Worm (Caenorhabditis elegans) whole organism, L2 larva: Measurements from ENCODE around the gene F33G12.6.

Experiments
- ama-1 ChIP-seq: fragments of 150-350 bp; optimal IDR thresholded peaks from 2 replicates; lab custom pipeline; 2018; ENCODE audit warnings: inconsistent platforms
- ceh-16 ChIP-seq: fragments of 150-350 bp; optimal IDR thresholded peaks from 2 replicates; lab custom pipeline; 2014; ENCODE audit warnings: missing biosample characterization, missing genetic modification characterization
- ceh-82 ChIP-seq: fragments of 150-350 bp; optimal IDR thresholded peaks from 2 replicates; lab custom pipeline; 2014; ENCODE audit warnings: missing biosample characterization, missing genetic modification characterization
- egl-27 ChIP-seq: sonication (generic microtip); optimal IDR thresholded peaks from 3 replicates; lab custom pipeline; 2017; ENCODE audit warnings: missing biosample characterization, missing genetic modification reagents, missing genetic modification characterization
- lin-13 ChIP-seq: fragments of 150-350 bp; optimal IDR thresholded peaks from 2 replicates; lab custom pipeline; 2014; ENCODE audit warnings: missing biosample characterization, missing genetic modification reagents, missing genetic modification characterization
- nhr-12 ChIP-seq: fragments of 150-350 bp; optimal IDR thresholded peaks from 2 replicates; lab custom pipeline; 2014; ENCODE audit warnings: missing biosample characterization, missing genetic modification characterization
- nhr-25 ChIP-seq: fragments of 150-350 bp; sonication (generic microtip); optimal IDR thresholded peaks from 3 replicates; lab custom pipeline; 2014; ENCODE audit warnings: missing biosample characterization, missing genetic modification characterization
- nhr-77 ChIP-seq: fragments of 150-350 bp; optimal IDR thresholded peaks from 2 replicates; lab custom pipeline; 2014; ENCODE audit warnings: missing biosample characterization, missing genetic modification characterization
- zag-1 ChIP-seq: fragments of 150-350 bp; optimal IDR thresholded peaks from 2 replicates; lab custom pipeline; 2014; ENCODE audit warnings: missing biosample characterization, missing genetic modification characterization

DNA sequence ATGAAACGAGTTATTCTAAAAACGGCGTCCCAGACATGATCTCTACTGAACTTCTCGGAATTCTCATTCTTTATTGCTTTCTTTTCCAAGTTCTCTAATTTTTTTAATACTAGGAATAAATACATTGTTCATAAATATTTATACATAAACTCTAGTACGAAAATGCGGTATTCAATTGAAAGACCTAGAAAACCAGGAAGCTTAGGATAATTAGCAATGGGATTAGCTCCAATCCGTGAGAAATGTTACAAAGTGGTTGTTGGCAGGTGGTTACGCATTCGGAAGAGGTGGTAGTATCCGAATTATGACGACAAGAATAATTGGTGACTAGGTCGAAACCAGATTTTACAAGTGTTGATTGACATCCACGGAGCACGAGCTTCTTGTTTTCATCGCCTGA lies 17.3 kb downstream of the F33G12.6 start:
- TF ChIP-seq nhr-77 (tag; lab: Kevin White, UChicago) = no peak
- TF ChIP-seq nhr-12 (tag; lab: Kevin White, UChicago) = no peak
- no peak for TF ChIP-seq nhr-25 (tag; lab: Kevin White, UChicago)
- no peak for TF ChIP-seq ama-1 (lab: Kevin White, UChicago)
- TF ChIP-seq ceh-16 (tag; lab: Kevin White, UChicago) = no peak
- no peak for TF ChIP-seq zag-1 (tag; lab: Kevin White, UChicago)
- no peak for TF ChIP-seq lin-13
- no peak for TF ChIP-seq egl-27
- no peak for TF ChIP-seq ceh-82 (tag; lab: Kevin White, UChicago)
